Fruit fly (Drosophila melanogaster) whole organism, embryonic: ENCODE data around the gene CG11342.
A peak's percentile ranks its signal among the peaks of the same experiment; 100 is the strongest.

Experiments
- Blimp-1 ChIP-seq: fragments of 200-800 bp; sonication (Bioruptor generic); optimal IDR thresholded peaks from 3 replicates; lab custom pipeline; 2018; ENCODE audit warnings: missing biosample characterization, missing genetic modification characterization, mild to moderate bottlenecking, moderate library complexity, missing genetic modification reagents
- CG10147 ChIP-seq: fragments of 200-800 bp; sonication (Bioruptor generic); optimal IDR thresholded peaks from 2 replicates; lab custom pipeline; 2019; ENCODE audit warnings: missing biosample characterization, mild to moderate bottlenecking, missing genetic modification characterization, moderate library complexity
- CG11085 ChIP-seq: fragments of 200-800 bp; sonication (Bioruptor generic); IDR thresholded peaks from 2 replicates; pipeline ENCODE4 v1.3.6; 2022; ENCODE audit warnings: missing biosample characterization, missing genetic modification characterization
- CG12219 ChIP-seq: fragments of 200-800 bp; sonication (Bioruptor generic); optimal IDR thresholded peaks from 3 replicates; lab custom pipeline; 2018; ENCODE audit warnings: missing biosample characterization, mild to moderate bottlenecking, missing genetic modification characterization
- CG12659 ChIP-seq: fragments of 200-800 bp; sonication (Bioruptor generic); optimal IDR thresholded peaks from 3 replicates; lab custom pipeline; 2017; ENCODE audit warnings: mild to moderate bottlenecking, missing biosample characterization, missing genetic modification reagents, missing genetic modification characterization
- CG14667 ChIP-seq: fragments of 200-800 bp; sonication (Bioruptor generic); IDR thresholded peaks from 2 replicates; pipeline ENCODE4 v1.3.6; 2022; ENCODE audit warnings: missing biosample characterization, missing genetic modification characterization
- CG14710 ChIP-seq: fragments of 200-800 bp; sonication (Bioruptor generic); optimal IDR thresholded peaks from 3 replicates; lab custom pipeline; 2019; ENCODE audit warnings: missing biosample characterization, mild to moderate bottlenecking, missing genetic modification characterization, moderate library complexity
- CG15601 ChIP-seq: fragments of 200-800 bp; sonication (Bioruptor generic); optimal IDR thresholded peaks from 3 replicates; lab custom pipeline; 2019; ENCODE audit warnings: missing biosample characterization, mild to moderate bottlenecking, missing genetic modification characterization, moderate library complexity
- CG15696 ChIP-seq: fragments of 200-800 bp; sonication (Bioruptor generic); optimal IDR thresholded peaks from 2 replicates; lab custom pipeline; 2019; ENCODE audit warnings: missing biosample characterization, mild to moderate bottlenecking, missing genetic modification characterization, moderate library complexity
- CG17359 ChIP-seq: fragments of 200-800 bp; sonication (Bioruptor generic); optimal IDR thresholded peaks from 3 replicates; lab custom pipeline; 2018; ENCODE audit warnings: missing biosample characterization, mild to moderate bottlenecking, missing genetic modification characterization, moderate library complexity
- CG1832 ChIP-seq: fragments of 200-800 bp; sonication (Bioruptor generic); optimal IDR thresholded peaks from 2 replicates; lab custom pipeline; 2017; ENCODE audit warnings: missing biosample characterization, mild to moderate bottlenecking, missing genetic modification characterization, inconsistent platforms
- CG30020 ChIP-seq: fragments of 200-800 bp; optimal IDR thresholded peaks from 2 replicates; lab custom pipeline; 2019; ENCODE audit warnings: missing biosample characterization, mild to moderate bottlenecking, missing genetic modification characterization, moderate library complexity
- CG30431 ChIP-seq: fragments of 200-800 bp; sonication (Bioruptor generic); optimal IDR thresholded peaks from 2 replicates; lab custom pipeline; 2017; ENCODE audit warnings: missing biosample characterization, missing genetic modification characterization
- CG3847 ChIP-seq: fragments of 200-800 bp; sonication (Bioruptor generic); IDR thresholded peaks from 2 replicates; pipeline ENCODE4 v1.3.6; 2022; ENCODE audit warnings: missing biosample characterization, missing genetic modification characterization
- CG4360 ChIP-seq: fragments of 200-800 bp; sonication (Bioruptor generic); IDR thresholded peaks from 2 replicates; pipeline ENCODE4 v1.3.6; 2022; ENCODE audit warnings: missing biosample characterization, missing genetic modification characterization
- CG4617 ChIP-seq: fragments of 200-800 bp; sonication (Bioruptor generic); optimal IDR thresholded peaks from 3 replicates; lab custom pipeline; 2016; ENCODE audit warnings: missing biosample characterization, missing genetic modification characterization, borderline replicate concordance
- CG6175 ChIP-seq: fragments of 200-800 bp; sonication (Bioruptor generic); IDR thresholded peaks from 3 replicates; pipeline ENCODE4 v1.3.6; 2022; ENCODE audit warnings: missing biosample characterization, missing genetic modification characterization
- CG6689 ChIP-seq: fragments of 200-800 bp; sonication (Bioruptor generic); IDR thresholded peaks from 2 replicates; pipeline ENCODE4 v1.3.6; 2022; ENCODE audit warnings: missing biosample characterization, missing genetic modification characterization
- CG6765 ChIP-seq: fragments of 200-800 bp; sonication (Bioruptor generic); optimal IDR thresholded peaks from 3 replicates; lab custom pipeline; 2017; ENCODE audit warnings: missing biosample characterization, mild to moderate bottlenecking, missing genetic modification characterization
- CG7786 ChIP-seq: fragments of 200-800 bp; sonication (Bioruptor generic); optimal IDR thresholded peaks from 2 replicates; lab custom pipeline; 2016; ENCODE audit warnings: missing biosample characterization, missing genetic modification characterization
- CG7839 ChIP-seq: fragments of 200-800 bp; sonication (Bioruptor generic); optimal IDR thresholded peaks from 3 replicates; lab custom pipeline; 2018; ENCODE audit warnings: missing biosample characterization, mild to moderate bottlenecking, missing genetic modification characterization, moderate library complexity
- CG9727 ChIP-seq: fragments of 200-800 bp; sonication (Bioruptor generic); optimal IDR thresholded peaks from 3 replicates; lab custom pipeline; 2017; ENCODE audit warnings: missing biosample characterization, mild to moderate bottlenecking, missing genetic modification characterization
- CkIIα-i1 ChIP-seq: fragments of 200-800 bp; sonication (Bioruptor generic); IDR thresholded peaks from 2 replicates; pipeline ENCODE4 v1.3.6; 2022; ENCODE audit warnings: missing biosample characterization, missing genetic modification characterization
- D19B ChIP-seq: fragments of 200-800 bp; sonication (Bioruptor generic); optimal IDR thresholded peaks from 2 replicates; lab custom pipeline; 2017; ENCODE audit warnings: missing biosample characterization, mild to moderate bottlenecking, missing genetic modification characterization
- Doc2 ChIP-seq: fragments of 200-800 bp; sonication (Bioruptor generic); IDR thresholded peaks from 2 replicates; pipeline ENCODE4 v1.3.6; 2022; ENCODE audit warnings: missing biosample characterization, missing genetic modification characterization
- E2f2 ChIP-seq: fragments of 200-800 bp; sonication (Bioruptor generic); IDR thresholded peaks from 2 replicates; pipeline ENCODE4 v1.3.6; 2022; ENCODE audit warnings: missing biosample characterization, missing genetic modification characterization
- Jarid2 ChIP-seq: fragments of 200-800 bp; sonication (Bioruptor generic); optimal IDR thresholded peaks from 3 replicates; lab custom pipeline; 2017; ENCODE audit warnings: mild to moderate bottlenecking, missing biosample characterization, missing genetic modification reagents, missing genetic modification characterization
- Max ChIP-seq: fragments of 200-800 bp; sonication (Bioruptor generic); optimal IDR thresholded peaks from 2 replicates; lab custom pipeline; 2016; ENCODE audit warnings: missing biosample characterization, mild to moderate bottlenecking, missing genetic modification characterization
- Mes4 ChIP-seq: fragments of 200-800 bp; sonication (Bioruptor generic); optimal IDR thresholded peaks from 2 replicates; lab custom pipeline; 2016; ENCODE audit warnings: missing biosample characterization, missing genetic modification characterization
- Poxn ChIP-seq: fragments of 200-800 bp; sonication (Bioruptor generic); IDR thresholded peaks from 2 replicates; pipeline ENCODE4 v1.3.6; 2022; ENCODE audit warnings: missing biosample characterization, missing genetic modification characterization
- Six4 ChIP-seq: fragments of 200-800 bp; sonication (Bioruptor generic); optimal IDR thresholded peaks from 2 replicates; lab custom pipeline; 2016; ENCODE audit warnings: missing biosample characterization, missing genetic modification characterization
- Spps ChIP-seq: fragments of 200-800 bp; sonication (Bioruptor generic); optimal IDR thresholded peaks from 2 replicates; lab custom pipeline; 2018; ENCODE audit warnings: missing biosample characterization, mild to moderate bottlenecking, missing genetic modification characterization
- ac ChIP-seq: fragments of 200-800 bp; sonication (Bioruptor generic); optimal IDR thresholded peaks from 3 replicates; lab custom pipeline; 2017; ENCODE audit warnings: missing biosample characterization, mild to moderate bottlenecking, missing genetic modification characterization
- ara ChIP-seq: fragments of 200-800 bp; sonication (Bioruptor generic); IDR thresholded peaks from 2 replicates; pipeline ENCODE4 v1.3.6; 2022; ENCODE audit warnings: missing biosample characterization, missing genetic modification characterization
- chn ChIP-seq: fragments of 200-800 bp; sonication (Bioruptor generic); optimal IDR thresholded peaks from 2 replicates; lab custom pipeline; 2016; ENCODE audit warnings: missing biosample characterization, missing genetic modification characterization
- crp ChIP-seq, 2 experiments: fragments of 200-800 bp; sonication (Bioruptor generic); optimal IDR thresholded peaks; 2 replicates in 1 of 2; 3 replicates in 1 of 2; lab custom pipeline; 2017; ENCODE audit warnings: missing biosample characterization in 2 of 2, missing genetic modification characterization in 2 of 2, mild to moderate bottlenecking in 1 of 2, moderate library complexity in 1 of 2
- danr ChIP-seq: fragments of 200-800 bp; sonication (Bioruptor generic); IDR thresholded peaks from 2 replicates; pipeline ENCODE4 v1.3.6; 2022; ENCODE audit warnings: missing biosample characterization, missing genetic modification characterization
- dysf ChIP-seq: fragments of 200-800 bp; sonication (Bioruptor generic); IDR thresholded peaks from 3 replicates; pipeline ENCODE4 v1.3.6; 2022; ENCODE audit warnings: missing biosample characterization, missing genetic modification characterization
- esg ChIP-seq: fragments of 200-800 bp; sonication (Bioruptor generic); conservative IDR thresholded peaks from 2 replicates; pipeline ENCODE4 v1.3.6; 2022; ENCODE audit warnings: missing biosample characterization, missing genetic modification characterization
- eve ChIP-seq, 2 experiments: fragments of >200 bp; optimal IDR thresholded peaks; 2 replicates each; lab custom pipeline; 2017; ENCODE audit warnings: missing biosample characterization in 2 of 2, missing genetic modification characterization in 2 of 2
- grau ChIP-seq: fragments of 200-800 bp; optimal IDR thresholded peaks from 3 replicates; lab custom pipeline; 2019; ENCODE audit warnings: missing biosample characterization, mild to moderate bottlenecking, missing genetic modification characterization, moderate library complexity
- p53 ChIP-seq: fragments of 200-800 bp; sonication (Bioruptor generic); optimal IDR thresholded peaks from 2 replicates; lab custom pipeline; 2016; ENCODE audit warnings: missing biosample characterization, missing genetic modification characterization
- pho ChIP-seq: fragments of 200-800 bp; sonication (Bioruptor generic); optimal IDR thresholded peaks from 2 replicates; lab custom pipeline; 2016; ENCODE audit warnings: missing biosample characterization, missing genetic modification characterization
- pita ChIP-seq: fragments of 200-800 bp; sonication (Bioruptor generic); optimal IDR thresholded peaks from 2 replicates; lab custom pipeline; 2017; ENCODE audit warnings: missing biosample characterization, mild to moderate bottlenecking, missing genetic modification characterization
- sc ChIP-seq, 3 experiments: fragments of >200 bp in 2 of 3; fragments of 200-800 bp in 1 of 3; sonication (Bioruptor generic) in 1 of 3; optimal IDR thresholded peaks; 2 replicates in 2 of 3; 3 replicates in 1 of 3; lab custom pipeline; 2017; ENCODE audit warnings: mild to moderate bottlenecking in 1 of 3, missing biosample characterization in 1 of 3, missing genetic modification characterization in 1 of 3, missing genetic modification reagents in 1 of 3
- scrt ChIP-seq: fragments of 200-800 bp; sonication (Bioruptor generic); optimal IDR thresholded peaks from 2 replicates; lab custom pipeline; 2018; ENCODE audit warnings: missing biosample characterization, mild to moderate bottlenecking, missing genetic modification characterization, moderate library complexity
- so ChIP-seq: fragments of 200-800 bp; sonication (Bioruptor generic); IDR thresholded peaks from 3 replicates; pipeline ENCODE4 v1.3.6; 2022; ENCODE audit warnings: missing biosample characterization, missing genetic modification characterization
- zfh1 ChIP-seq: fragments of 200-800 bp; sonication (Bioruptor generic); IDR thresholded peaks from 3 replicates; pipeline ENCODE4 v1.3.6; 2022; ENCODE audit warnings: missing biosample characterization, missing genetic modification characterization

CG11342 gene

DNA sequence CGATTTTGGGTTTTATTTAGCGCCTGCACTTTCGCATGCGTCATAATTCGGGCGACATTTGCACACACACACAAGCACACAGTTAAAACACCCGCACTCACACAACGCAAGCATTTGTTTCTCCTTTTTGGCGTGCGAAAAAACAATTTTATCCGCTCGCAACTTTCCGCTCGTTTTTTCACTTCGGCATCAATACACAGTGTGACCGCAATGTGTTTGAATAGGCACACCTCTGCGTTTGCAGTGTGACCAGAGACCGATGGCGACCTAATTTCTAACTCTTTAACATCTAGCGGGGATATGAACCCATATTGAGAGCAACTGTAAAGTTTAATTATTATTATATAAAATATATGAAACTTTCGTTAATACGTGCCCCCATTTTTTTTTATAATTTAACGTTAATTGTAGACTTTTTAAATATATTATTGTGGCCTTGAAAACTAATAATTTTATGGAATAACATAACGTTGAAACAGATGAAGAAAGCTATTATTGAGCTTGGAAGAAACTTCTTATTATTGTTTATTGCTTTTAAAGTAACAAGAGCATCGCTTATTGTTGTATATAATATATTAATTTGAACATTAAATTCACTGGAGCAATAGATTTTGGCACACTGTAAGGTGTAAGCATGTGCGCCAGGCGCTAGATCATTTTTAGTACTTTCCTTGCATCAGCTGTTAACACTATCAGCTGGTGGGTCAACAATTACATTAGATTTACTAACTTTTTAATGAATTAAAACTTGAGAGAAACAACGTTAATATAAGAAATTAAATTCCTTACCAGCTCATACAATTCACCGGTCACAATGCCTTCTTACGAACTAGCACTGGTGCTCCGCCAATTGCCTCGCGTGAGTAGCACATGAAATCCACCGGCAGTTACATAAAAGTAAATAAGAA lies 3.1 kb downstream of the CG11342 start, which contains the start of the genes Cip4 and mRpS6 (continued):
- peak; percentile 73 for TF ChIP-seq danr (GFP tag; lab: Robert Waterston, UW)
- TF ChIP-seq Six4 (GFP tag; lab: Kevin White, UChicago) = peak; percentile 61
- peak; percentile 48; the same call in 1 of the 2 replicates for TF ChIP-seq ara
- no peak for TF ChIP-seq Max (GFP tag; lab: Kevin White, UChicago)
- peak; percentile 82 for TF ChIP-seq CG3847 (GFP tag; lab: Robert Waterston, UW)
- TF ChIP-seq CG4617 (GFP tag; lab: Kevin White, UChicago) = peak; percentile 53
- peak; percentile 68 for TF ChIP-seq CG30020 (tag; lab: Kevin White, UChicago)
- TF ChIP-seq CG1832 (GFP tag; lab: Kevin White, UChicago) = no peak
- TF ChIP-seq CG9727 = peak; percentile 87
- TF ChIP-seq CG17359 (tag; lab: Kevin White, UChicago) = peak; percentile 79
- TF ChIP-seq CG6765 (GFP tag; lab: Kevin White, UChicago) = peak; percentile 48
- no peak for TF ChIP-seq p53 (GFP tag; lab: Kevin White, UChicago)
- TF ChIP-seq so (GFP tag; lab: Robert Waterston, UW) = peak; percentile 85
- peak; percentile 51 for TF ChIP-seq Spps (tag; lab: Kevin White, UChicago)
- peak; percentile 76 for TF ChIP-seq zfh1
- TF ChIP-seq CG4360 (GFP tag; lab: Robert Waterston, UW) = no peak
- no peak for TF ChIP-seq CG7786
- peak; percentile 28 for TF ChIP-seq ac (GFP tag; lab: Kevin White, UChicago)
- peak; percentile 90 for TF ChIP-seq Jarid2
- TF ChIP-seq E2f2 (GFP tag; lab: Robert Waterston, UW) = peak; percentile 62; the same call in 1 of the 2 replicates
- peak in 1 of 2 experiments; percentile 87 for TF ChIP-seq crp (GFP tag; optimal IDR thresholded peaks at IDR 0.05; lab: Kevin White, UChicago)
- peak; percentile 62 for TF ChIP-seq CG30431 (GFP tag; lab: Kevin White, UChicago)
- peak; percentile 54 for TF ChIP-seq pita
- no peak for TF ChIP-seq Blimp-1 (GFP tag; lab: Kevin White, UChicago)
- TF ChIP-seq eve (GFP tag; optimal IDR thresholded peaks at IDR 0.05; lab: Kevin White, UChicago) = no peak
- TF ChIP-seq CG10147 (GFP tag; lab: Kevin White, UChicago) = no peak
- peak; percentile 75; the same call in 1 of the 2 replicates for TF ChIP-seq Poxn (GFP tag; lab: Robert Waterston, UW)
- peak; percentile 51 for TF ChIP-seq CG14710 (tag; lab: Kevin White, UChicago)
- TF ChIP-seq CkIIα-i1 (GFP tag; lab: Robert Waterston, UW) = no peak
- TF ChIP-seq pho (GFP tag; lab: Kevin White, UChicago) = peak; percentile 45
- TF ChIP-seq CG11085 (GFP tag; lab: Robert Waterston, UW) = peak; percentile 66
- TF ChIP-seq CG6175 (GFP tag; lab: Robert Waterston, UW) = no peak
- TF ChIP-seq dysf (GFP tag; lab: Robert Waterston, UW) = peak; percentile 77
- TF ChIP-seq chn (GFP tag; lab: Kevin White, UChicago) = peak; percentile 56
- no peak for TF ChIP-seq sc (optimal IDR thresholded peaks at IDR 0.05; lab: Kevin White, UChicago)
- TF ChIP-seq sc (GFP tag; optimal IDR thresholded peaks at IDR 0.05; lab: Kevin White, UChicago) = peak; percentile 69
- no peak for TF ChIP-seq Doc2
- no peak for TF ChIP-seq scrt (GFP tag; lab: Kevin White, UChicago)
- no peak for TF ChIP-seq CG14667
- peak; percentile 89 for TF ChIP-seq CG12659
- TF ChIP-seq CG12219 = peak; percentile 50
- TF ChIP-seq Mes4 (GFP tag; lab: Kevin White, UChicago) = no peak
- no peak for TF ChIP-seq CG15696 (tag; lab: Kevin White, UChicago)
- peak; percentile 81 for TF ChIP-seq CG15601 (tag; lab: Kevin White, UChicago)
- peak; percentile 63 for TF ChIP-seq CG6689 (GFP tag; lab: Robert Waterston, UW)
- peak; percentile 88 for TF ChIP-seq CG7839 (tag; lab: Kevin White, UChicago)
- TF ChIP-seq D19B (GFP tag; lab: Kevin White, UChicago) = peak; percentile 33
- TF ChIP-seq esg = peak; percentile 87
- TF ChIP-seq grau (tag; lab: Kevin White, UChicago) = peak; percentile 86
